Fruit fly (Drosophila melanogaster): ENCODE data around the gene Sema5c.

dm6 chr3L:12056286-12057178, 25.1 kb downstream of the Sema5c start:
- no peak for TF ChIP-seq psq (optimal IDR thresholded peaks at IDR 0.05)
- TF ChIP-seq h (optimal IDR thresholded peaks at IDR 0.05) = no peak
